Worm (Caenorhabditis elegans) whole organism, L1 larva: ENCODE data around the gene cpg-8.

Experiments
- C34B4.2 ChIP-seq: sonication (generic microtip); optimal IDR thresholded peaks from 2 replicates; lab custom pipeline; 2017; ENCODE audit warnings: mild to moderate bottlenecking, missing genetic modification characterization, missing compliant biosample characterization
- grh-1 ChIP-seq: fragments of 200-800 bp; sonication (Bioruptor generic); IDR thresholded peaks from 2 replicates; pipeline ENCODE4 v1.3.6; 2022; ENCODE audit warnings: missing genetic modification reagents, missing genetic modification characterization, missing compliant biosample characterization
- jun-1 ChIP-seq: fragments of 150-350 bp; optimal IDR thresholded peaks from 2 replicates; lab custom pipeline; 2014; ENCODE audit warnings: missing biosample characterization, missing genetic modification reagents, missing genetic modification characterization
- lin-39 ChIP-seq: fragments of 150-350 bp; optimal IDR thresholded peaks from 2 replicates; lab custom pipeline; 2014; ENCODE audit warnings: missing biosample characterization, missing genetic modification reagents, missing genetic modification characterization
- nhr-20 ChIP-seq: sonication (generic microtip); optimal IDR thresholded peaks from 2 replicates; lab custom pipeline; 2016; ENCODE audit warnings: mild to moderate bottlenecking, missing genetic modification characterization, missing compliant biosample characterization
- nhr-237 ChIP-seq: fragments of 150-350 bp; optimal IDR thresholded peaks from 2 replicates; lab custom pipeline; 2014; ENCODE audit warnings: missing biosample characterization, missing genetic modification characterization
- nhr-76 ChIP-seq: sonication (generic microtip); optimal IDR thresholded peaks from 2 replicates; lab custom pipeline; 2017; ENCODE audit warnings: missing biosample characterization, missing genetic modification characterization
- ztf-4 ChIP-seq: fragments of 150-350 bp; optimal IDR thresholded peaks from 2 replicates; lab custom pipeline; 2014; ENCODE audit warnings: missing biosample characterization, missing genetic modification characterization

ce11 chrV:4707646-4708045 is 15.4 kb upstream of the cpg-8 start:
- no peak for TF ChIP-seq jun-1 (tag; lab: Kevin White, UChicago)
- TF ChIP-seq nhr-76 (tag; lab: Kevin White, UChicago), result no peak
- no peak for TF ChIP-seq lin-39
- TF ChIP-seq ztf-4 (tag; lab: Kevin White, UChicago), result no peak
- TF ChIP-seq nhr-20 (tag; lab: Kevin White, UChicago), result no peak
- TF ChIP-seq grh-1, result no peak
- TF ChIP-seq C34B4.2 (tag; lab: Kevin White, UChicago), result no peak
- no peak for TF ChIP-seq nhr-237 (tag; lab: Kevin White, UChicago)
